Worm (Caenorhabditis elegans) whole organism, L3 larva: ENCODE results near the gene sft-1.

Source experiments
- ama-1 ChIP-seq: fragments of 150-350 bp; optimal IDR thresholded peaks from 2 replicates; lab custom pipeline; 2018
- ceh-16 ChIP-seq: sonication (generic microtip); optimal IDR thresholded peaks from 2 replicates; lab custom pipeline; 2017; ENCODE audit warnings: missing biosample characterization, missing genetic modification characterization
- snpc-4 ChIP-seq: fragments of 150-350 bp; optimal IDR thresholded peaks from 2 replicates; lab custom pipeline; 2014; ENCODE audit warnings: missing biosample characterization, missing genetic modification characterization
- ztf-4 ChIP-seq: fragments of 150-350 bp; optimal IDR thresholded peaks from 2 replicates; lab custom pipeline; 2014; ENCODE audit warnings: missing biosample characterization, missing genetic modification characterization

DNA sequence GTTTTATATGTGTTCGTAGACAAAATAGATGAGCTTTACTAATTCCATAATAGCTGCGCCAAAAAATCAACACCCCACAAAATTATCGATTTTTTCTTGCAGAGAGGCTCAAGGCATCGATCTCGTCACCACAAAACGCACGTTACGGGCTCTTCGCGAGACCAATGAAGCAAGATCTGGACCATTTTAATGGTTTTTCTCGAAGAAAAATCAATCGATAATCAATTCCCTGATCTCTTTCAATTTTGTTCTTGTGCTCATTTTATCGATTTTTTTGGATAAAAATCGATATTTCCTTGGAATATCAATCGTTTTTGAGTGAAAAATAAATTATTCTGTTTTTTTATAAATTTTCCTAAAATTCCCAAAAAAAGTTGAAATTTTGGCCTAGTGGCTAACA is 13.7 kb downstream of the sft-1 start:
- TF ChIP-seq ztf-4 (tag; lab: Kevin White, UChicago) (no peak), ceh-16 (tag; lab: Kevin White, UChicago) (no peak), snpc-4 (no peak), ama-1 (lab: Kevin White, UChicago) (no peak)
